Worm (Caenorhabditis elegans): Measurements from ENCODE around the gene F41G3.21.

- TF ChIP-seq drap-1 (GFP tag; optimal IDR thresholded peaks at IDR 0.05) (no peak), snpc-4 (tag; optimal IDR thresholded peaks at IDR 0.05) (no peak), nhr-28 (tag; optimal IDR thresholded peaks at IDR 0.05) (no peak), nhr-237 (tag; optimal IDR thresholded peaks at IDR 0.05) (no peak), M03D4.4 (tag; optimal IDR thresholded peaks at IDR 0.05) (no peak), elt-1 (tag; optimal IDR thresholded peaks at IDR 0.05; ENCODE audit: borderline replicate concordance, insufficient read depth) (no peak), blmp-1 (tag; optimal IDR thresholded peaks at IDR 0.05) (no peak), lin-13 (tag; optimal IDR thresholded peaks at IDR 0.05) (no peak), mep-1 (tag; optimal IDR thresholded peaks at IDR 0.05) (no peak), lsy-2 (tag; optimal IDR thresholded peaks at IDR 0.05) (no peak), ceh-83 (GFP tag; optimal IDR thresholded peaks at IDR 0.05) (no peak), pha-4 (tag; optimal IDR thresholded peaks at IDR 0.05) (no peak), unc-62 (GFP tag; optimal IDR thresholded peaks at IDR 0.05) (no peak), nhr-76 (tag; optimal IDR thresholded peaks at IDR 0.05) (no peak)
Observed at ce11 chrII:6770030-6770429, 17.3 kb upstream of the F41G3.21 start.
